Worm (Caenorhabditis elegans): ENCODE results near the gene unc-62.

ce11 chrV:4471065-4471464 is 26.2 kb upstream of the unc-62 start, which contains the start of gene T08H10.3:
- TF ChIP-seq ZK337.2 (GFP tag; IDR thresholded peaks at IDR 0.05) (no peak), nhr-28 (tag; optimal IDR thresholded peaks at IDR 0.05) (no peak), zip-2 (tag; optimal IDR thresholded peaks at IDR 0.05) (no peak), mdt-29 (GFP tag; IDR thresholded peaks at IDR 0.05) (no peak), F44E2.7 (GFP tag; IDR thresholded peaks at IDR 0.05) (no peak), lin-39 (tag; optimal IDR thresholded peaks at IDR 0.05) (no peak)

All from whole organism, L4 larva.